Worm (Caenorhabditis elegans) whole organism, mixed stage, embryonic: ENCODE data around the gene gtf-2E2.

Source experiments
- blmp-1 ChIP-seq: fragments of 150-350 bp; optimal IDR thresholded peaks from 2 replicates; lab custom pipeline; 2014; ENCODE audit warnings: missing biosample characterization, missing genetic modification characterization
- elt-3 ChIP-seq: fragments of 150-350 bp; optimal IDR thresholded peaks from 2 replicates; lab custom pipeline; 2014; ENCODE audit warnings: missing biosample characterization, missing genetic modification characterization
- lin-13 ChIP-seq: fragments of 150-350 bp; optimal IDR thresholded peaks from 2 replicates; lab custom pipeline; 2014; ENCODE audit warnings: missing biosample characterization, missing genetic modification characterization

- no peak for TF ChIP-seq elt-3
- no peak for TF ChIP-seq lin-13 (tag; lab: Kevin White, UChicago)
- no peak for TF ChIP-seq blmp-1
Observed at ce11 chrII:11569213-11569868, 27.0 kb upstream of the gtf-2E2 start, which contains the start of the genes F54D5.23 and F54D5.4.
